Worm (Caenorhabditis elegans) whole organism, L2 larva: ENCODE results near the gene cal-3.

Experiments
- alr-1 ChIP-seq: fragments of 150-350 bp; optimal IDR thresholded peaks from 2 replicates; lab custom pipeline; 2014; ENCODE audit warnings: missing biosample characterization, missing genetic modification characterization
- aly-2 ChIP-seq: fragments of 150-350 bp; optimal IDR thresholded peaks from 2 replicates; lab custom pipeline; 2014; ENCODE audit warnings: missing biosample characterization, missing genetic modification characterization
- elt-3 ChIP-seq: sonication (generic microtip); optimal IDR thresholded peaks from 2 replicates; lab custom pipeline; 2017; ENCODE audit warnings: missing biosample characterization, missing genetic modification characterization
- lin-39 ChIP-seq: fragments of 150-350 bp; optimal IDR thresholded peaks from 2 replicates; lab custom pipeline; 2014; ENCODE audit warnings: missing biosample characterization, missing genetic modification reagents, missing genetic modification characterization
- mdl-1 ChIP-seq, 2 experiments: fragments of 150-350 bp in 1 of 2; sonication (generic microtip) in 1 of 2; optimal IDR thresholded peaks; 2 replicates each; lab custom pipeline; 2017; ENCODE audit warnings: missing biosample characterization in 2 of 2, missing genetic modification characterization in 2 of 2
- nhr-237 ChIP-seq: fragments of 150-350 bp; optimal IDR thresholded peaks from 2 replicates; lab custom pipeline; 2014; ENCODE audit warnings: missing biosample characterization, missing genetic modification characterization
- nhr-25 ChIP-seq: fragments of 150-350 bp; sonication (generic microtip); optimal IDR thresholded peaks from 3 replicates; lab custom pipeline; 2014; ENCODE audit warnings: missing biosample characterization, missing genetic modification characterization
- nhr-77 ChIP-seq: fragments of 150-350 bp; optimal IDR thresholded peaks from 2 replicates; lab custom pipeline; 2014; ENCODE audit warnings: missing biosample characterization, missing genetic modification characterization
- sma-3 ChIP-seq: sonication (generic microtip); optimal IDR thresholded peaks from 2 replicates; lab custom pipeline; 2016; ENCODE audit warnings: missing genetic modification reagents, missing genetic modification characterization, missing compliant biosample characterization
- snpc-4 ChIP-seq: fragments of 150-350 bp; optimal IDR thresholded peaks from 2 replicates; lab custom pipeline; 2014; ENCODE audit warnings: missing biosample characterization, missing genetic modification characterization
- unc-39 ChIP-seq: fragments of 150-350 bp; optimal IDR thresholded peaks from 2 replicates; lab custom pipeline; 2014; ENCODE audit warnings: missing biosample characterization, missing genetic modification characterization
- ztf-1 ChIP-seq: fragments of 200-800 bp; sonication (Bioruptor generic); conservative IDR thresholded peaks from 2 replicates; pipeline ENCODE4 v1.3.6; 2022; ENCODE audit warnings: missing genetic modification characterization, missing compliant biosample characterization

ce11 chrIV:3817253-3817652 is 17.7 kb downstream of the cal-3 start:
- TF ChIP-seq nhr-25 (tag; lab: Kevin White, UChicago) (no peak), sma-3 (GFP tag; lab: Kevin White, UChicago) (no peak), lin-39 (tag; lab: Kevin White, UChicago) (no peak), mdl-1 (tag; optimal IDR thresholded peaks at IDR 0.05; lab: Kevin White, UChicago) (no peak), ztf-1 (GFP tag; lab: Robert Waterston, UW) (no peak), snpc-4 (tag; lab: Kevin White, UChicago) (no peak), alr-1 (tag; lab: Kevin White, UChicago) (no peak), unc-39 (tag; lab: Kevin White, UChicago) (no peak), elt-3 (tag; lab: Kevin White, UChicago) (no peak), aly-2 (tag; lab: Kevin White, UChicago) (no peak), nhr-237 (tag; lab: Kevin White, UChicago) (no peak), nhr-77 (tag; lab: Kevin White, UChicago) (no peak)
